Fruit fly (Drosophila melanogaster) whole organism, embryonic: ENCODE data around the gene CG31468.

Source experiments
- CG10267 ChIP-seq: fragments of 200-800 bp; sonication (Bioruptor generic); optimal IDR thresholded peaks from 2 replicates; lab custom pipeline; 2018; ENCODE audit warnings: missing biosample characterization, mild to moderate bottlenecking, missing genetic modification characterization, moderate library complexity
- CG10274 ChIP-seq: fragments of 200-800 bp; sonication (Bioruptor generic); optimal IDR thresholded peaks from 3 replicates; lab custom pipeline; 2017; ENCODE audit warnings: missing biosample characterization, mild to moderate bottlenecking, missing genetic modification characterization
- CG11085 ChIP-seq: fragments of 200-800 bp; sonication (Bioruptor generic); IDR thresholded peaks from 2 replicates; pipeline ENCODE4 v1.3.6; 2022; ENCODE audit warnings: missing biosample characterization, missing genetic modification characterization
- CG11398 ChIP-seq: fragments of 200-800 bp; sonication (Bioruptor generic); optimal IDR thresholded peaks from 2 replicates; lab custom pipeline; 2016; ENCODE audit warnings: missing biosample characterization, missing genetic modification characterization
- CG14965 ChIP-seq: fragments of 200-800 bp; sonication (Bioruptor generic); optimal IDR thresholded peaks from 2 replicates; lab custom pipeline; 2016; ENCODE audit warnings: missing biosample characterization, missing genetic modification characterization, borderline replicate concordance
- CG15011 ChIP-seq: fragments of 200-800 bp; sonication (Bioruptor generic); optimal IDR thresholded peaks from 3 replicates; lab custom pipeline; 2018; ENCODE audit warnings: missing biosample characterization, mild to moderate bottlenecking, missing genetic modification characterization
- CG15479 ChIP-seq: fragments of 200-800 bp; sonication (Bioruptor generic); optimal IDR thresholded peaks from 3 replicates; lab custom pipeline; 2019; ENCODE audit warnings: missing biosample characterization, mild to moderate bottlenecking, missing genetic modification characterization, moderate library complexity
- CG17359 ChIP-seq: fragments of 200-800 bp; sonication (Bioruptor generic); optimal IDR thresholded peaks from 3 replicates; lab custom pipeline; 2018; ENCODE audit warnings: missing biosample characterization, mild to moderate bottlenecking, missing genetic modification characterization, moderate library complexity
- CG17802 ChIP-seq: fragments of 200-800 bp; sonication (Bioruptor generic); optimal IDR thresholded peaks from 2 replicates; lab custom pipeline; 2018; ENCODE audit warnings: missing biosample characterization, mild to moderate bottlenecking, missing genetic modification characterization, moderate library complexity
- CG2199 ChIP-seq: fragments of 200-800 bp; sonication (Bioruptor generic); IDR thresholded peaks from 3 replicates; pipeline ENCODE4 v1.3.6; 2022; ENCODE audit warnings: missing biosample characterization, missing genetic modification characterization
- CG32532 ChIP-seq: fragments of 200-800 bp; sonication (Bioruptor generic); IDR thresholded peaks from 2 replicates; pipeline ENCODE4 v1.3.6; 2022; ENCODE audit warnings: missing biosample characterization, missing genetic modification characterization
- CG33557 ChIP-seq: fragments of 200-800 bp; sonication (Bioruptor generic); optimal IDR thresholded peaks from 2 replicates; lab custom pipeline; 2019; ENCODE audit warnings: missing biosample characterization, mild to moderate bottlenecking, missing genetic modification characterization, moderate library complexity
- CG6683 ChIP-seq: fragments of 200-800 bp; sonication (Bioruptor generic); optimal IDR thresholded peaks from 2 replicates; lab custom pipeline; 2017; ENCODE audit warnings: missing biosample characterization, mild to moderate bottlenecking, missing genetic modification characterization, missing genetic modification reagents
- CG8765 ChIP-seq: fragments of 200-800 bp; sonication (Bioruptor generic); IDR thresholded peaks from 2 replicates; pipeline ENCODE4 v1.3.6; 2022; ENCODE audit warnings: missing biosample characterization, missing genetic modification characterization
- D19A ChIP-seq: fragments of 200-800 bp; optimal IDR thresholded peaks from 3 replicates; lab custom pipeline; 2019; ENCODE audit warnings: missing biosample characterization, mild to moderate bottlenecking, missing genetic modification characterization, moderate library complexity
- Ets65A ChIP-seq: fragments of 200-800 bp; sonication (Bioruptor generic); peaks from one replicate; lab custom pipeline; 2016; ENCODE audit warnings: missing biosample characterization, missing genetic modification characterization
- Fer3 ChIP-seq: fragments of 200-800 bp; sonication (Bioruptor generic); optimal IDR thresholded peaks from 2 replicates; lab custom pipeline; 2018; ENCODE audit warnings: missing biosample characterization, mild to moderate bottlenecking, missing genetic modification characterization, moderate library complexity
- Hmx ChIP-seq: fragments of 200-800 bp; sonication (Bioruptor generic); optimal IDR thresholded peaks from 2 replicates; lab custom pipeline; 2016; ENCODE audit warnings: missing biosample characterization, missing genetic modification characterization
- Hr78 ChIP-seq, 2 experiments: fragments of 200-800 bp in 1 of 2; fragments of >200 bp in 1 of 2; sonication (Bioruptor generic) in 1 of 2; optimal IDR thresholded peaks; 2 replicates each; lab custom pipeline; 2017 to 2019; ENCODE audit warnings: missing biosample characterization in 2 of 2, missing genetic modification characterization in 2 of 2, mild to moderate bottlenecking in 1 of 2, moderate library complexity in 1 of 2
- MTF-1 ChIP-seq: fragments of 200-800 bp; sonication (Bioruptor generic); optimal IDR thresholded peaks from 2 replicates; lab custom pipeline; 2018; ENCODE audit warnings: missing biosample characterization, mild to moderate bottlenecking, missing genetic modification characterization, borderline replicate concordance
- Med ChIP-seq: fragments of 200-800 bp; sonication (Bioruptor generic); peaks from one replicate; lab custom pipeline; 2016; ENCODE audit warnings: missing biosample characterization, missing genetic modification characterization, mild to moderate bottlenecking, inconsistent platforms, moderate library complexity
- NC2α ChIP-seq: fragments of 200-800 bp; sonication (Bioruptor generic); optimal IDR thresholded peaks from 2 replicates; lab custom pipeline; 2016; ENCODE audit warnings: missing biosample characterization, missing genetic modification characterization
- Pdp1 ChIP-seq, 2 experiments: fragments of 200-800 bp; sonication (Bioruptor generic); optimal IDR thresholded peaks; 3 replicates each; lab custom pipeline; 2016; ENCODE audit warnings: missing biosample characterization in 2 of 2, missing genetic modification characterization in 2 of 2, mild to moderate bottlenecking in 1 of 2, moderate library complexity in 1 of 2
- ab ChIP-seq: fragments of 200-800 bp; sonication (Bioruptor generic); optimal IDR thresholded peaks from 2 replicates; lab custom pipeline; 2016; ENCODE audit warnings: missing biosample characterization, missing genetic modification characterization
- btn ChIP-seq: fragments of 200-800 bp; sonication (Bioruptor generic); optimal IDR thresholded peaks from 2 replicates; lab custom pipeline; 2016; ENCODE audit warnings: missing biosample characterization, missing genetic modification characterization
- chif ChIP-seq, 2 experiments: fragments of 200-800 bp; sonication (Bioruptor generic); optimal IDR thresholded peaks; 3 replicates each; lab custom pipeline; 2016; ENCODE audit warnings: missing biosample characterization in 2 of 2, missing genetic modification characterization in 2 of 2
- crc ChIP-seq: fragments of 200-800 bp; sonication (Bioruptor generic); optimal IDR thresholded peaks from 2 replicates; lab custom pipeline; 2016; ENCODE audit warnings: missing biosample characterization, missing genetic modification characterization
- gfzf ChIP-seq: fragments of 200-800 bp; sonication (Bioruptor generic); optimal IDR thresholded peaks from 2 replicates; lab custom pipeline; 2016; ENCODE audit warnings: missing biosample characterization, mild to moderate bottlenecking, missing genetic modification characterization, moderate library complexity
- grn ChIP-seq: fragments of 200-800 bp; sonication (Bioruptor generic); optimal IDR thresholded peaks from 3 replicates; lab custom pipeline; 2017; ENCODE audit warnings: missing biosample characterization, missing genetic modification characterization
- gro ChIP-seq: fragments of 200-800 bp; sonication (Bioruptor generic); optimal IDR thresholded peaks from 2 replicates; lab custom pipeline; 2016; ENCODE audit warnings: missing biosample characterization, missing genetic modification characterization
- nerfin-2 ChIP-seq: fragments of 200-800 bp; sonication (Bioruptor generic); IDR thresholded peaks from 2 replicates; pipeline ENCODE4 v1.3.6; 2022; ENCODE audit warnings: missing biosample characterization, missing genetic modification characterization; ENCODE audit not compliant: partially characterized antibody
- pb ChIP-seq: fragments of 200-800 bp; sonication (Bioruptor generic); optimal IDR thresholded peaks from 3 replicates; lab custom pipeline; 2016; ENCODE audit warnings: missing biosample characterization, missing genetic modification characterization
- sens ChIP-seq: fragments of 200-800 bp; sonication (Bioruptor generic); peaks from one replicate; lab custom pipeline; 2016; ENCODE audit warnings: missing biosample characterization, missing genetic modification characterization
- sens-2 ChIP-seq: fragments of 200-800 bp; sonication (Bioruptor generic); IDR thresholded peaks from 2 replicates; pipeline ENCODE4 v1.3.6; 2022; ENCODE audit warnings: missing biosample characterization, missing genetic modification characterization
- seq ChIP-seq: fragments of 200-800 bp; sonication (Bioruptor generic); IDR thresholded peaks from 2 replicates; pipeline ENCODE4 v1.3.6; 2022; ENCODE audit warnings: missing biosample characterization, missing genetic modification characterization
- sqz ChIP-seq: fragments of 200-800 bp; sonication (Bioruptor generic); optimal IDR thresholded peaks from 3 replicates; lab custom pipeline; 2018; ENCODE audit warnings: missing biosample characterization, mild to moderate bottlenecking, missing genetic modification characterization
- trem ChIP-seq: fragments of 200-800 bp; optimal IDR thresholded peaks from 3 replicates; lab custom pipeline; 2019; ENCODE audit warnings: missing biosample characterization, mild to moderate bottlenecking, missing genetic modification characterization, moderate library complexity
- z ChIP-seq: fragments of 200-800 bp; sonication (Bioruptor generic); IDR thresholded peaks from 3 replicates; pipeline ENCODE4 v1.3.6; 2022; ENCODE audit warnings: missing biosample characterization, missing genetic modification characterization
- zen2 ChIP-seq: fragments of 200-800 bp; sonication (Bioruptor generic); IDR thresholded peaks from 3 replicates; pipeline ENCODE4 v1.3.6; 2022; ENCODE audit warnings: missing biosample characterization, missing genetic modification characterization; ENCODE audit not compliant: partially characterized antibody

The CG31468 gene

dm6 chr3R:23709508-23710208 lies 9.5 kb upstream of the CG31468 start, which contains the start of gene CG10301 (continued):
- TF ChIP-seq sens-2 (GFP tag; lab: Robert Waterston, UW) (peak; percentile 71), seq (GFP tag; lab: Robert Waterston, UW) (no peak), Fer3 (peak; percentile 8), CG11398 (GFP tag; lab: Kevin White, UChicago) (no peak), pb (GFP tag; lab: Kevin White, UChicago) (no peak), btn (GFP tag; lab: Kevin White, UChicago) (peak; percentile 36), chif (GFP tag; optimal IDR thresholded peaks at IDR 0.05; lab: Kevin White, UChicago) (peak; percentile 30 to 77), sqz (peak; percentile 31), CG8765 (GFP tag; lab: Robert Waterston, UW) (peak; percentile 81), CG6683 (GFP tag; lab: Kevin White, UChicago) (no peak), CG33557 (GFP tag; lab: Kevin White, UChicago) (peak; percentile 61), NC2α (GFP tag; lab: Kevin White, UChicago) (peak; percentile 9), Hmx (no peak), trem (peak; percentile 49), CG10274 (GFP tag; lab: Kevin White, UChicago) (no peak), CG14965 (no peak), CG32532 (no peak), MTF-1 (GFP tag; lab: Kevin White, UChicago) (no peak), crc (no peak), CG10267 (tag; lab: Kevin White, UChicago) (peak; percentile 67), CG11085 (GFP tag; lab: Robert Waterston, UW) (no peak)

- TF ChIP-seq CG17359 (tag; lab: Kevin White, UChicago) (peak; percentile 3), CG15011 (GFP tag; lab: Kevin White, UChicago) (no peak), nerfin-2 (GFP tag; lab: Robert Waterston, UW) (no peak), CG15479 (GFP tag; lab: Kevin White, UChicago) (peak; percentile 49), Hr78 (GFP tag; optimal IDR thresholded peaks at IDR 0.05; lab: Kevin White, UChicago) (peak in 1 of 2 experiments; percentile 68), z (GFP tag; lab: Robert Waterston, UW) (peak; percentile 89), trem (no peak), grn (peak; percentile 63), CG2199 (0 out of 3 replicates have a peak, but pooled peaks have one; percentile 61), gro (GFP tag; lab: Kevin White, UChicago) (no peak), zen2 (GFP tag; lab: Robert Waterston, UW) (0 out of 3 replicates have a peak, but pooled peaks have one; percentile 12), Ets65A (GFP tag; lab: Kevin White, UChicago) (peak; percentile 68), CG10267 (tag; lab: Kevin White, UChicago) (no peak), Med (GFP tag; lab: Kevin White, UChicago) (peak; percentile 63), ab (GFP tag; lab: Kevin White, UChicago) (no peak), gfzf (no peak), CG17802 (peak; percentile 75), D19A (tag; lab: Kevin White, UChicago) (peak; percentile 38), Pdp1 (GFP tag; optimal IDR thresholded peaks at IDR 0.05; lab: Kevin White, UChicago) (peak in 1 of 2 experiments; percentile 84), sens (GFP tag; lab: Kevin White, UChicago) (peak; percentile 81)
Observed at dm6 chr3R:23704383-23705033, 4.4 kb upstream of the CG31468 start, which contains the start of gene Gba1b. Gene Gba1b (plus strand): TSS chr3R:23704804.
